Fruit fly (Drosophila melanogaster) whole organism, embryonic: ENCODE results near the gene gammaCOP.
A peak's percentile ranks its signal among the peaks of the same experiment; 100 is the strongest.

Source experiments
- CG10431 ChIP-seq: fragments of 200-800 bp; sonication (Bioruptor generic); optimal IDR thresholded peaks from 3 replicates; lab custom pipeline; 2018; ENCODE audit warnings: missing biosample characterization, mild to moderate bottlenecking, missing genetic modification characterization
- CG11504 ChIP-seq: fragments of 200-800 bp; sonication (Bioruptor generic); optimal IDR thresholded peaks from 3 replicates; lab custom pipeline; 2019; ENCODE audit warnings: missing biosample characterization, mild to moderate bottlenecking, missing genetic modification characterization, moderate library complexity
- CG11696 ChIP-seq: fragments of 200-800 bp; sonication (Bioruptor generic); IDR thresholded peaks from 2 replicates; pipeline ENCODE4 v1.3.6; 2022; ENCODE audit warnings: missing biosample characterization, missing genetic modification characterization
- CG1233 ChIP-seq: fragments of 200-800 bp; sonication (Bioruptor generic); optimal IDR thresholded peaks from 4 replicates; lab custom pipeline; 2018; ENCODE audit warnings: missing biosample characterization, mild to moderate bottlenecking, missing genetic modification characterization
- CG13424 ChIP-seq: fragments of 200-800 bp; sonication (Bioruptor generic); optimal IDR thresholded peaks from 2 replicates; lab custom pipeline; 2019; ENCODE audit warnings: missing biosample characterization, mild to moderate bottlenecking, missing genetic modification characterization, moderate library complexity
- CG18262 ChIP-seq: fragments of 200-800 bp; optimal IDR thresholded peaks from 3 replicates; lab custom pipeline; 2019; ENCODE audit warnings: missing biosample characterization, mild to moderate bottlenecking, missing genetic modification characterization, moderate library complexity
- CG18599 ChIP-seq: fragments of 200-800 bp; sonication (Bioruptor generic); optimal IDR thresholded peaks from 3 replicates; lab custom pipeline; 2017; ENCODE audit warnings: missing biosample characterization, missing genetic modification characterization, mild to moderate bottlenecking, moderate library complexity, missing genetic modification reagents
- CG2120 ChIP-seq: fragments of 200-800 bp; sonication (Bioruptor generic); optimal IDR thresholded peaks from 3 replicates; lab custom pipeline; 2016; ENCODE audit warnings: missing biosample characterization, missing genetic modification characterization
- CG2712 ChIP-seq: fragments of 200-800 bp; optimal IDR thresholded peaks from 3 replicates; lab custom pipeline; 2019; ENCODE audit warnings: missing biosample characterization, mild to moderate bottlenecking, missing genetic modification characterization, moderate library complexity
- CG3065 ChIP-seq: fragments of 200-800 bp; sonication (Bioruptor generic); optimal IDR thresholded peaks from 2 replicates; lab custom pipeline; 2016; ENCODE audit warnings: missing biosample characterization, missing genetic modification characterization
- CG3163 ChIP-seq: fragments of 200-800 bp; sonication (Bioruptor generic); optimal IDR thresholded peaks from 3 replicates; lab custom pipeline; 2016; ENCODE audit warnings: missing biosample characterization, missing genetic modification characterization
- CG4328 ChIP-seq: fragments of 200-800 bp; sonication (Bioruptor generic); optimal IDR thresholded peaks from 3 replicates; lab custom pipeline; 2017; ENCODE audit warnings: missing biosample characterization, missing genetic modification reagents, missing genetic modification characterization
- CG7786 ChIP-seq: fragments of 200-800 bp; sonication (Bioruptor generic); optimal IDR thresholded peaks from 2 replicates; lab custom pipeline; 2016; ENCODE audit warnings: missing biosample characterization, missing genetic modification characterization
- CG7963 ChIP-seq: fragments of 200-800 bp; sonication (Bioruptor generic); IDR thresholded peaks from 3 replicates; pipeline ENCODE4 v1.3.6; 2022; ENCODE audit warnings: missing biosample characterization, missing genetic modification characterization; ENCODE audit not compliant: partially characterized antibody
- Doc3 ChIP-seq: fragments of 200-800 bp; sonication (Bioruptor generic); IDR thresholded peaks from 3 replicates; pipeline ENCODE4 v1.3.6; 2022; ENCODE audit warnings: missing biosample characterization, missing genetic modification characterization; ENCODE audit not compliant: partially characterized antibody
- Gug ChIP-seq: fragments of 200-800 bp; sonication (Bioruptor generic); IDR thresholded peaks from 4 replicates; pipeline ENCODE4 v1.3.6; 2022; ENCODE audit warnings: missing biosample characterization, missing genetic modification characterization
- HLH4C ChIP-seq: fragments of 200-800 bp; sonication (Bioruptor generic); IDR thresholded peaks from 3 replicates; pipeline ENCODE4 v1.3.6; 2022; ENCODE audit warnings: missing biosample characterization, missing genetic modification characterization; ENCODE audit not compliant: partially characterized antibody
- Hr3 ChIP-seq: fragments of 200-800 bp; sonication (Bioruptor generic); optimal IDR thresholded peaks from 3 replicates; lab custom pipeline; 2016; ENCODE audit warnings: missing biosample characterization, missing genetic modification characterization
- Jarid2 ChIP-seq: fragments of 200-800 bp; sonication (Bioruptor generic); optimal IDR thresholded peaks from 3 replicates; lab custom pipeline; 2017; ENCODE audit warnings: mild to moderate bottlenecking, missing biosample characterization, missing genetic modification reagents, missing genetic modification characterization
- Lhr ChIP-seq: fragments of 200-800 bp; sonication (Bioruptor generic); optimal IDR thresholded peaks from 3 replicates; lab custom pipeline; 2017; ENCODE audit warnings: mild to moderate bottlenecking, missing biosample characterization, missing genetic modification reagents, missing genetic modification characterization
- MBD-R2 ChIP-seq: fragments of 200-800 bp; sonication (Bioruptor generic); IDR thresholded peaks from 2 replicates; pipeline ENCODE4 v1.3.6; 2022; ENCODE audit warnings: missing biosample characterization, missing genetic modification characterization
- Mad ChIP-seq: fragments of 200-800 bp; sonication (Bioruptor generic); optimal IDR thresholded peaks from 2 replicates; lab custom pipeline; 2016; ENCODE audit warnings: missing biosample characterization, missing genetic modification characterization
- Scr ChIP-seq: fragments of 200-800 bp; sonication (Bioruptor generic); IDR thresholded peaks from 2 replicates; pipeline ENCODE4 v1.3.6; 2022; ENCODE audit warnings: missing biosample characterization, missing genetic modification characterization; ENCODE audit not compliant: partially characterized antibody
- Usf ChIP-seq: fragments of 200-800 bp; sonication (Bioruptor generic); optimal IDR thresholded peaks from 2 replicates; lab custom pipeline; 2017; ENCODE audit warnings: missing genotype, missing biosample characterization, missing genetic modification characterization
- ato ChIP-seq: fragments of 200-800 bp; sonication (Bioruptor generic); IDR thresholded peaks from 2 replicates; pipeline ENCODE4 v1.3.6; 2022; ENCODE audit warnings: missing biosample characterization, missing genetic modification characterization; ENCODE audit not compliant: partially characterized antibody
- ci ChIP-seq: fragments of 200-800 bp; sonication (Bioruptor generic); IDR thresholded peaks from 3 replicates; pipeline ENCODE4 v1.3.6; 2022; ENCODE audit warnings: missing biosample characterization, missing genetic modification characterization
- croc ChIP-seq: fragments of 200-800 bp; sonication (Bioruptor generic); conservative IDR thresholded peaks from 3 replicates; pipeline ENCODE4 v1.3.6; 2022; ENCODE audit warnings: missing biosample characterization, missing genetic modification characterization
- crp ChIP-seq, 2 experiments: fragments of 200-800 bp; sonication (Bioruptor generic); optimal IDR thresholded peaks; 2 replicates in 1 of 2; 3 replicates in 1 of 2; lab custom pipeline; 2017; ENCODE audit warnings: missing biosample characterization in 2 of 2, missing genetic modification characterization in 2 of 2, mild to moderate bottlenecking in 1 of 2, moderate library complexity in 1 of 2
- esg ChIP-seq: fragments of 200-800 bp; sonication (Bioruptor generic); conservative IDR thresholded peaks from 2 replicates; pipeline ENCODE4 v1.3.6; 2022; ENCODE audit warnings: missing biosample characterization, missing genetic modification characterization
- gce ChIP-seq: fragments of 200-800 bp; sonication (Bioruptor generic); IDR thresholded peaks from 3 replicates; pipeline ENCODE4 v1.3.6; 2022; ENCODE audit warnings: missing biosample characterization, missing genetic modification characterization
- inv ChIP-seq: fragments of 200-800 bp; sonication (Bioruptor generic); IDR thresholded peaks from 2 replicates; pipeline ENCODE4 v1.3.6; 2022; ENCODE audit warnings: missing biosample characterization, missing genetic modification characterization; ENCODE audit not compliant: partially characterized antibody
- ken ChIP-seq: fragments of 200-800 bp; sonication (Bioruptor generic); IDR thresholded peaks from 3 replicates; pipeline ENCODE4 v1.3.6; 2022; ENCODE audit warnings: missing biosample characterization, missing genetic modification characterization
- lilli ChIP-seq: fragments of 200-800 bp; sonication (Bioruptor generic); optimal IDR thresholded peaks from 3 replicates; lab custom pipeline; 2016; ENCODE audit warnings: missing biosample characterization, missing genetic modification characterization
- nerfin-1 ChIP-seq: fragments of 200-800 bp; sonication (Bioruptor generic); optimal IDR thresholded peaks from 3 replicates; lab custom pipeline; 2019; ENCODE audit warnings: missing biosample characterization, mild to moderate bottlenecking, missing genetic modification characterization, moderate library complexity
- oc ChIP-seq: fragments of 200-800 bp; sonication (Bioruptor generic); optimal IDR thresholded peaks from 2 replicates; lab custom pipeline; 2018; ENCODE audit warnings: missing biosample characterization, mild to moderate bottlenecking, missing genetic modification characterization, moderate library complexity
- prd ChIP-seq, 3 experiments: fragments of >200 bp in 2 of 3; fragments of 200-800 bp in 1 of 3; sonication (Bioruptor generic) in 1 of 3; optimal IDR thresholded peaks in 2 of 3; IDR thresholded peaks in 1 of 3; 2 replicates in 2 of 3; 3 replicates in 1 of 3; pipeline versions ENCODE4 v1.3.6 to Lab custom; 2017 to 2022; ENCODE audit warnings: missing biosample characterization in 1 of 3, missing genetic modification characterization in 1 of 3
- ranshi ChIP-seq: fragments of 200-800 bp; sonication (Bioruptor generic); IDR thresholded peaks from 2 replicates; pipeline ENCODE4 v1.3.6; 2022; ENCODE audit warnings: missing biosample characterization, missing genetic modification characterization
- sna ChIP-seq: fragments of 200-800 bp; sonication (Bioruptor generic); IDR thresholded peaks from 2 replicates; pipeline ENCODE4 v1.3.6; 2022; ENCODE audit warnings: missing biosample characterization, missing genetic modification characterization; ENCODE audit not compliant: partially characterized antibody
- sqz ChIP-seq: fragments of 200-800 bp; sonication (Bioruptor generic); optimal IDR thresholded peaks from 3 replicates; lab custom pipeline; 2018; ENCODE audit warnings: missing biosample characterization, mild to moderate bottlenecking, missing genetic modification characterization
- stc ChIP-seq: fragments of 200-800 bp; sonication (Bioruptor generic); IDR thresholded peaks from 2 replicates; pipeline ENCODE4 v1.3.6; 2022; ENCODE audit warnings: missing biosample characterization, missing genetic modification characterization
- trh ChIP-seq: fragments of 200-800 bp; sonication (Bioruptor generic); optimal IDR thresholded peaks from 2 replicates; lab custom pipeline; 2016; ENCODE audit warnings: missing biosample characterization, missing genetic modification characterization
- zfh1 ChIP-seq: fragments of 200-800 bp; sonication (Bioruptor generic); IDR thresholded peaks from 3 replicates; pipeline ENCODE4 v1.3.6; 2022; ENCODE audit warnings: missing biosample characterization, missing genetic modification characterization
- zfh2 ChIP-seq: fragments of 200-800 bp; sonication (Bioruptor generic); optimal IDR thresholded peaks from 2 replicates; lab custom pipeline; 2016; ENCODE audit warnings: missing biosample characterization, missing genetic modification characterization

gammaCOP gene

dm6 chr3R:31580586-31580994, 8.6 kb downstream of the gammaCOP start, which contains the start of the genes pygo and rod (continued):
- TF ChIP-seq HLH4C (GFP tag; lab: Robert Waterston, UW) (peak; percentile 72), CG3065 (GFP tag; lab: Kevin White, UChicago) (no peak), CG7963 (GFP tag; lab: Robert Waterston, UW) (peak; percentile 58), CG18599 (GFP tag; lab: Kevin White, UChicago) (no peak), nerfin-1 (peak; percentile 60), sqz (no peak), Doc3 (GFP tag; lab: Robert Waterston, UW) (peak; percentile 64; the same call in 2 of the 3 replicates), CG10431 (GFP tag; lab: Kevin White, UChicago) (no peak), MBD-R2 (GFP tag; lab: Robert Waterston, UW) (peak; percentile 84), oc (tag; lab: Kevin White, UChicago) (no peak), ato (GFP tag; lab: Robert Waterston, UW) (0 out of 2 replicates have a peak, but pooled peaks have one; percentile 39), CG2120 (GFP tag; lab: Kevin White, UChicago) (peak; percentile 20), crp (GFP tag; optimal IDR thresholded peaks at IDR 0.05; lab: Kevin White, UChicago) (peak in 1 of 2 experiments; percentile 6), zfh2 (GFP tag; lab: Kevin White, UChicago) (peak; percentile 15), trh (GFP tag; lab: Kevin White, UChicago) (no peak), lilli (peak; percentile 34), Jarid2 (GFP tag; lab: Kevin White, UChicago) (no peak), Mad (GFP tag; lab: Kevin White, UChicago) (peak; percentile 15), inv (peak; percentile 47), CG11504 (tag; lab: Kevin White, UChicago) (no peak), Gug (GFP tag; lab: Robert Waterston, UW) (no peak), CG18262 (tag; lab: Kevin White, UChicago) (no peak), CG3163 (no peak), gce (GFP tag; lab: Robert Waterston, UW) (no peak), CG11696 (GFP tag; lab: Robert Waterston, UW) (no peak), ci (peak; percentile 28; the same call in 1 of the 3 replicates), esg (GFP tag; lab: Robert Waterston, UW) (no peak), Hr3 (GFP tag; lab: Kevin White, UChicago) (no peak), CG1233 (GFP tag; lab: Kevin White, UChicago) (no peak), ranshi (no peak), prd (optimal IDR thresholded peaks at IDR 0.05; lab: Kevin White, UChicago) (no peak), prd (GFP tag; IDR thresholded peaks at IDR 0.05; lab: Robert Waterston, UW) (0 out of 3 replicates have a peak, but pooled peaks have one; percentile 5), CG7786 (peak; percentile 13), croc (no peak), stc (GFP tag; lab: Robert Waterston, UW) (no peak), Usf (no peak), CG13424 (tag; lab: Kevin White, UChicago) (peak; percentile 16), CG4328 (no peak), Scr (GFP tag; lab: Robert Waterston, UW) (peak; percentile 70), Lhr (GFP tag; lab: Kevin White, UChicago) (peak; percentile 20), sna (GFP tag; lab: Robert Waterston, UW) (peak; percentile 74), ken (no peak), zfh1 (GFP tag; lab: Robert Waterston, UW) (no peak), CG2712 (tag; lab: Kevin White, UChicago) (peak; percentile 34)
